Worm (Caenorhabditis elegans) whole organism, young adult: ENCODE results near the gene zim-1.

Experiments used
- B0019.2 ChIP-seq: fragments of 200-800 bp; sonication (Bioruptor generic); conservative IDR thresholded peaks from 2 replicates; pipeline ENCODE4 v1.3.6; 2022; ENCODE audit warnings: missing genetic modification reagents, missing genetic modification characterization, missing compliant biosample characterization
- F33H1.4 ChIP-seq: fragments of 200-800 bp; sonication (Bioruptor generic); IDR thresholded peaks from 2 replicates; pipeline ENCODE4 v1.3.6; 2022; ENCODE audit warnings: missing genetic modification reagents, missing genetic modification characterization, missing compliant biosample characterization
- F37B4.10 ChIP-seq: fragments of 200-800 bp; sonication (Bioruptor generic); IDR thresholded peaks from 2 replicates; pipeline ENCODE4 v1.3.6; 2022; ENCODE audit warnings: missing genetic modification characterization, missing compliant biosample characterization
- T26A5.8 ChIP-seq: sonication (generic microtip); optimal IDR thresholded peaks from 2 replicates; lab custom pipeline; 2016; ENCODE audit warnings: missing genetic modification characterization, missing compliant biosample characterization
- Y53F4B.3 ChIP-seq: fragments of 200-800 bp; sonication (Bioruptor generic); IDR thresholded peaks from 2 replicates; pipeline ENCODE4 v1.3.6; 2022; ENCODE audit warnings: missing genetic modification reagents, missing genetic modification characterization, missing compliant biosample characterization
- Y53G8AR.9 ChIP-seq: fragments of 200-800 bp; sonication (Bioruptor generic); conservative IDR thresholded peaks from 2 replicates; pipeline ENCODE4 v1.3.6; 2022; ENCODE audit warnings: missing genetic modification reagents, missing genetic modification characterization, missing compliant biosample characterization
- ZK185.1 ChIP-seq: sonication (generic microtip); optimal IDR thresholded peaks from 2 replicates; lab custom pipeline; 2016; ENCODE audit warnings: mild to moderate bottlenecking, missing genetic modification characterization, missing compliant biosample characterization; ENCODE audit not compliant: poor library complexity, severe bottlenecking
- aptf-3 ChIP-seq: fragments of 200-800 bp; sonication (Bioruptor generic); IDR thresholded peaks from 2 replicates; pipeline ENCODE4 v1.3.6; 2022; ENCODE audit warnings: missing genetic modification characterization, missing compliant biosample characterization
- attf-5 ChIP-seq: fragments of 200-800 bp; sonication (Bioruptor generic); optimal IDR thresholded peaks from 2 replicates; lab custom pipeline; 2018; ENCODE audit warnings: mild to moderate bottlenecking, missing genetic modification characterization, missing compliant biosample characterization
- attf-6 ChIP-seq: fragments of 200-800 bp; sonication (Bioruptor generic); IDR thresholded peaks from 2 replicates; pipeline ENCODE4 v1.3.6; 2022; ENCODE audit warnings: missing genetic modification reagents, missing genetic modification characterization, missing compliant biosample characterization
- cebp-1 ChIP-seq, 2 experiments: fragments of 200-800 bp in 1 of 2; sonication (Bioruptor generic) in 1 of 2; sonication (generic microtip) in 1 of 2; IDR thresholded peaks in 1 of 2; optimal IDR thresholded peaks in 1 of 2; 2 replicates each; pipeline versions ENCODE4 v1.3.6 to Lab custom; 2017 to 2022; ENCODE audit warnings: missing compliant biosample characterization in 2 of 2, missing genetic modification characterization in 2 of 2, mild to moderate bottlenecking in 1 of 2, missing genetic modification reagents in 1 of 2, moderate library complexity in 1 of 2
- ceh-40 ChIP-seq: fragments of 200-800 bp; sonication (Bioruptor generic); IDR thresholded peaks from 2 replicates; pipeline ENCODE4 v1.3.6; 2022; ENCODE audit warnings: missing genetic modification characterization, missing compliant biosample characterization
- ceh-79 ChIP-seq: sonication (generic microtip); optimal IDR thresholded peaks from 2 replicates; lab custom pipeline; 2017; ENCODE audit warnings: mild to moderate bottlenecking, missing genetic modification characterization, missing compliant biosample characterization
- ceh-91 ChIP-seq: fragments of 200-800 bp; sonication (Bioruptor generic); IDR thresholded peaks from 2 replicates; pipeline ENCODE4 v1.3.6; 2022; ENCODE audit warnings: missing genetic modification reagents, missing genetic modification characterization, missing compliant biosample characterization
- die-1 ChIP-seq: sonication (generic microtip); optimal IDR thresholded peaks from 2 replicates; lab custom pipeline; 2016; ENCODE audit warnings: missing genotype, mild to moderate bottlenecking, missing genetic modification characterization, missing compliant biosample characterization
- dpl-1 ChIP-seq: fragments of 150-350 bp; optimal IDR thresholded peaks from 2 replicates; lab custom pipeline; 2014; ENCODE audit warnings: missing biosample characterization, missing genetic modification reagents, missing genetic modification characterization
- efl-1 ChIP-seq: fragments of 150-350 bp; optimal IDR thresholded peaks from 2 replicates; lab custom pipeline; 2014; ENCODE audit warnings: missing biosample characterization, missing genetic modification reagents, missing genetic modification characterization
- egl-18 ChIP-seq: fragments of 200-800 bp; sonication (Bioruptor generic); IDR thresholded peaks from 2 replicates; pipeline ENCODE4 v1.3.6; 2022; ENCODE audit warnings: missing genetic modification reagents, missing genetic modification characterization, missing compliant biosample characterization
- egl-44 ChIP-seq: fragments of 200-800 bp; sonication (Bioruptor generic); IDR thresholded peaks from 2 replicates; pipeline ENCODE4 v1.3.6; 2022; ENCODE audit warnings: missing genetic modification reagents, missing genetic modification characterization, missing compliant biosample characterization
- egrh-3 ChIP-seq: fragments of 200-800 bp; sonication (Bioruptor generic); IDR thresholded peaks from 2 replicates; pipeline ENCODE4 v1.3.6; 2022; ENCODE audit warnings: missing genetic modification reagents, missing genetic modification characterization, missing compliant biosample characterization
- gei-17 ChIP-seq: fragments of 200-800 bp; sonication (Bioruptor generic); optimal IDR thresholded peaks from 2 replicates; lab custom pipeline; 2018; ENCODE audit warnings: mild to moderate bottlenecking, missing genetic modification characterization, missing compliant biosample characterization
- hlh-26 ChIP-seq: fragments of 200-800 bp; sonication (Bioruptor generic); conservative IDR thresholded peaks from 2 replicates; pipeline ENCODE4 v1.3.6; 2022; ENCODE audit warnings: missing genetic modification reagents, missing genetic modification characterization, missing compliant biosample characterization
- hmg-20 ChIP-seq: fragments of 200-800 bp; sonication (Bioruptor generic); IDR thresholded peaks from 2 replicates; pipeline ENCODE4 v1.3.6; 2022; ENCODE audit warnings: missing genetic modification reagents, missing genetic modification characterization, missing compliant biosample characterization
- hsf-1 ChIP-seq: fragments of 200-800 bp; sonication (Bioruptor generic); IDR thresholded peaks from 2 replicates; pipeline ENCODE4 v1.3.6; 2022; ENCODE audit warnings: missing genetic modification reagents, missing genetic modification characterization, missing compliant biosample characterization
- lin-35 ChIP-seq, 3 experiments: fragments of 150-350 bp in 2 of 3; sonication (generic microtip) in 1 of 3; optimal IDR thresholded peaks; 2 replicates each; lab custom pipeline; 2014 to 2018; ENCODE audit warnings: missing biosample characterization in 3 of 3, missing genetic modification characterization in 3 of 3, missing genetic modification reagents in 3 of 3
- lsl-1 ChIP-seq: fragments of 200-800 bp; sonication (Bioruptor generic); optimal IDR thresholded peaks from 2 replicates; lab custom pipeline; 2018; ENCODE audit warnings: mild to moderate bottlenecking, missing genetic modification characterization, moderate library complexity, missing compliant biosample characterization
- madf-8 ChIP-seq: fragments of 200-800 bp; sonication (Bioruptor generic); conservative IDR thresholded peaks from 2 replicates; pipeline ENCODE4 v1.3.6; 2022; ENCODE audit warnings: missing genetic modification reagents, missing genetic modification characterization, missing compliant biosample characterization
- mcd-1 ChIP-seq: fragments of 200-800 bp; sonication (Bioruptor generic); IDR thresholded peaks from 2 replicates; pipeline ENCODE4 v1.3.6; 2022; ENCODE audit warnings: missing genetic modification reagents, missing genetic modification characterization, missing compliant biosample characterization
- mxl-1 ChIP-seq: sonication (generic microtip); optimal IDR thresholded peaks from 2 replicates; lab custom pipeline; 2016; ENCODE audit warnings: missing genetic modification characterization, missing compliant biosample characterization
- nhr-120 ChIP-seq: fragments of 200-800 bp; sonication (Bioruptor generic); IDR thresholded peaks from 2 replicates; pipeline ENCODE4 v1.3.6; 2022; ENCODE audit warnings: missing genetic modification characterization, missing compliant biosample characterization
- nhr-80 ChIP-seq: sonication (generic microtip); optimal IDR thresholded peaks from 2 replicates; lab custom pipeline; 2016; ENCODE audit warnings: missing genetic modification characterization, missing compliant biosample characterization
- rcor-1 ChIP-seq: fragments of 200-800 bp; sonication (Bioruptor generic); IDR thresholded peaks from 2 replicates; pipeline ENCODE4 v1.3.6; 2022; ENCODE audit warnings: missing genetic modification reagents, missing genetic modification characterization, missing compliant biosample characterization
- rpc-1 ChIP-seq, 2 experiments: fragments of 150-350 bp in 1 of 2; sonication (generic microtip) in 1 of 2; optimal IDR thresholded peaks; 2 replicates each; lab custom pipeline; 2014 to 2018; ENCODE audit warnings: missing biosample characterization in 1 of 2, missing genetic modification characterization in 1 of 2, missing genetic modification reagents in 1 of 2, missing genotype in 1 of 2
- snpc-1.1 ChIP-seq: sonication (generic microtip); optimal IDR thresholded peaks from 2 replicates; lab custom pipeline; 2017; ENCODE audit warnings: missing genetic modification characterization, mild to moderate bottlenecking, missing compliant biosample characterization, antibody characterized with exemption, moderate library complexity, missing genotype, missing genetic modification reagents; ENCODE audit not compliant: insufficient read depth
- sptf-2 ChIP-seq: fragments of 200-800 bp; sonication (Bioruptor generic); optimal IDR thresholded peaks from 2 replicates; lab custom pipeline; 2018; ENCODE audit warnings: mild to moderate bottlenecking, missing genetic modification characterization, missing compliant biosample characterization
- tbp1 ChIP-seq: fragments of 200-800 bp; sonication (Bioruptor generic); optimal IDR thresholded peaks from 2 replicates; lab custom pipeline; 2018; ENCODE audit warnings: mild to moderate bottlenecking, missing genetic modification characterization, missing compliant biosample characterization
- xnd-1 ChIP-seq: sonication (generic microtip); optimal IDR thresholded peaks from 2 replicates; lab custom pipeline; 2016; ENCODE audit warnings: missing genotype, missing genetic modification reagents, missing genetic modification characterization, missing compliant biosample characterization
- ztf-22 ChIP-seq: fragments of 200-800 bp; sonication (Bioruptor generic); optimal IDR thresholded peaks from 2 replicates; lab custom pipeline; 2018; ENCODE audit warnings: mild to moderate bottlenecking, missing genetic modification characterization, moderate library complexity, missing compliant biosample characterization

zim-1 gene

ce11 chrIV:10584237-10584636, 37.4 kb downstream of the zim-1 start, which contains the start of gene oac-8:
Gene oac-8, plus strand, starts transcription at chrIV:10584537.
- no peak for TF ChIP-seq hlh-26 (GFP tag; lab: Robert Waterston, UW)
- TF ChIP-seq B0019.2 (GFP tag; lab: Robert Waterston, UW), result no peak
- TF ChIP-seq ceh-79 (tag; lab: Kevin White, UChicago), result no peak
- no peak for TF ChIP-seq xnd-1 (tag; lab: Kevin White, UChicago)
- TF ChIP-seq tbp1 (GFP tag; lab: Kevin White, UChicago), result no peak
- TF ChIP-seq egrh-3 (GFP tag; lab: Robert Waterston, UW), result no peak
- TF ChIP-seq F37B4.10 (GFP tag; lab: Robert Waterston, UW), result no peak
- no peak for TF ChIP-seq T26A5.8
- no peak for TF ChIP-seq madf-8
- TF ChIP-seq egl-44, result no peak
- TF ChIP-seq cebp-1 (GFP tag; IDR thresholded peaks at IDR 0.05; lab: Robert Waterston, UW), result no peak
- no peak for TF ChIP-seq cebp-1 (tag; optimal IDR thresholded peaks at IDR 0.05; lab: Kevin White, UChicago)
- TF ChIP-seq snpc-1.1 (tag; lab: Kevin White, UChicago), result no peak

ce11 chrIV:10589072-10589471, 42.2 kb downstream of the zim-1 start, which contains the start of gene C43F9.4:
Gene C43F9.4, minus strand, starts transcription at chrIV:10589172.
- no peak for TF ChIP-seq ZK185.1
- TF ChIP-seq F37B4.10 (GFP tag; lab: Robert Waterston, UW), result no peak
- no peak for TF ChIP-seq aptf-3 (GFP tag; lab: Robert Waterston, UW)
- no peak for TF ChIP-seq ceh-40 (GFP tag; lab: Robert Waterston, UW)
- no peak for TF ChIP-seq Y53G8AR.9
- TF ChIP-seq attf-5 (GFP tag; lab: Kevin White, UChicago), result no peak
- no peak for TF ChIP-seq mxl-1 (tag; lab: Kevin White, UChicago)
- no peak for TF ChIP-seq rpc-1 (optimal IDR thresholded peaks at IDR 0.05; lab: Kevin White, UChicago)
- no peak for TF ChIP-seq rpc-1 (tag; optimal IDR thresholded peaks at IDR 0.05; lab: Kevin White, UChicago)
- TF ChIP-seq Y53F4B.3, result no peak
- TF ChIP-seq hmg-20 (GFP tag; lab: Robert Waterston, UW), result no peak
- TF ChIP-seq snpc-1.1 (tag; lab: Kevin White, UChicago), result no peak
- TF ChIP-seq lsl-1 (GFP tag; lab: Kevin White, UChicago), result no peak
- no peak for TF ChIP-seq efl-1 (GFP tag; lab: Kevin White, UChicago)
- TF ChIP-seq ztf-22 (GFP tag; lab: Kevin White, UChicago), result no peak
- TF ChIP-seq F33H1.4 (GFP tag; lab: Robert Waterston, UW), result no peak

- TF ChIP-seq attf-6 (GFP tag; lab: Robert Waterston, UW) (no peak), ztf-22 (GFP tag; lab: Kevin White, UChicago) (no peak), dpl-1 (no peak), egl-18 (no peak), lin-35 (GFP tag; optimal IDR thresholded peaks at IDR 0.05; lab: Kevin White, UChicago) (no peak), nhr-80 (tag; lab: Kevin White, UChicago) (no peak), gei-17 (no peak), nhr-120 (GFP tag; lab: Robert Waterston, UW) (no peak), xnd-1 (tag; lab: Kevin White, UChicago) (no peak), rcor-1 (GFP tag; lab: Robert Waterston, UW) (no peak), sptf-2 (GFP tag; lab: Kevin White, UChicago) (no peak), hsf-1 (no peak), mcd-1 (GFP tag; lab: Robert Waterston, UW) (no peak), ceh-91 (GFP tag; lab: Robert Waterston, UW) (no peak), die-1 (tag; lab: Kevin White, UChicago) (no peak)
These were observed 43.8 kb downstream of the zim-1 start, which contains the start of the genes C43F9.5 and nkb-2 for ce11 chrIV:10590649-10591048. Gene C43F9.5, minus strand, starts transcription at chrIV:10590749. Gene nkb-2, plus strand, starts transcription at chrIV:10590925.
